Worm (Caenorhabditis elegans) whole organism, young adult: Measurements from ENCODE around the gene str-204.

ENCODE experiments used
- F49E8.2 ChIP-seq: sonication (generic microtip); optimal IDR thresholded peaks from 3 replicates; lab custom pipeline; 2017; ENCODE audit warnings: missing genetic modification characterization, mild to moderate bottlenecking, missing compliant biosample characterization, antibody characterized with exemption, moderate library complexity; ENCODE audit not compliant: insufficient read depth
- attf-5 ChIP-seq: fragments of 200-800 bp; sonication (Bioruptor generic); optimal IDR thresholded peaks from 2 replicates; lab custom pipeline; 2018; ENCODE audit warnings: mild to moderate bottlenecking, missing genetic modification characterization, missing compliant biosample characterization
- ets-4 ChIP-seq: fragments of 200-800 bp; sonication (Bioruptor generic); optimal IDR thresholded peaks from 2 replicates; lab custom pipeline; 2018; ENCODE audit warnings: mild to moderate bottlenecking, missing genetic modification characterization, missing compliant biosample characterization
- tbx-9 ChIP-seq: sonication (generic microtip); optimal IDR thresholded peaks from 2 replicates; lab custom pipeline; 2016; ENCODE audit warnings: borderline replicate concordance, missing genetic modification characterization, inconsistent platforms, missing compliant biosample characterization
- zfh-2 ChIP-seq: fragments of 200-800 bp; sonication (Bioruptor generic); conservative IDR thresholded peaks from 2 replicates; pipeline ENCODE4 v1.3.6; 2022; ENCODE audit warnings: missing genetic modification reagents, missing genetic modification characterization, missing compliant biosample characterization
- ztf-26 ChIP-seq: sonication (generic microtip); optimal IDR thresholded peaks from 2 replicates; lab custom pipeline; 2017; ENCODE audit warnings: missing genetic modification characterization, missing compliant biosample characterization

DNA sequence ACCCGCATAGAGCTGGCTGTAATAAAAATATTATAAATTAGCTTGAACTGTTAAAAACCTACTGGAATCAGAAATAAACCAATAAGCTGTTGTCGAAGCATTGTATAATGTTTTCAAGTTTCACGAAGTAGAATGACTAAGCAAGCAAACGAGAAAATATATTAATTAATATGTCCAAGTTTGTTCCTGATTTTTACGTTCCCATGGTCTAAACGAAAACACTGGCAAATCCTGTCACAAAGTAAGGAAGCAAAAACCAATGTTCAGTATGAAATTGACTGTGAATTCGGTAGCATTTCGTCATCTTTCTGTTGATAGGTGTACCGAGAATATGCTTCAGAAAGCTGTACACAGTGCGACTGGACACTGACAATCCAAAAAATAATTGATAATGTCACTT, 39.3 kb upstream of the str-204 start, which contains the start of gene srx-34:
- TF ChIP-seq ztf-26 (tag; lab: Kevin White, UChicago) (no peak), F49E8.2 (tag; lab: Kevin White, UChicago) (no peak), tbx-9 (tag; lab: Kevin White, UChicago) (no peak), ets-4 (GFP tag; lab: Kevin White, UChicago) (no peak), zfh-2 (GFP tag; lab: Robert Waterston, UW) (no peak), attf-5 (GFP tag; lab: Kevin White, UChicago) (no peak)
